Worm (Caenorhabditis elegans) whole organism, late embryonic: ENCODE results near the gene stdh-4.

Source experiments
- C38D4.7 ChIP-seq: fragments of 200-800 bp; sonication (Bioruptor generic); optimal IDR thresholded peaks from 2 replicates; lab custom pipeline; 2018; ENCODE audit warnings: mild to moderate bottlenecking, missing genetic modification characterization, moderate library complexity, missing compliant biosample characterization
- T23F11.4 ChIP-seq: fragments of 200-800 bp; sonication (Bioruptor generic); optimal IDR thresholded peaks from 2 replicates; lab custom pipeline; 2018; ENCODE audit warnings: mild to moderate bottlenecking, missing genetic modification characterization, missing compliant biosample characterization
- ceh-2 ChIP-seq: sonication (generic microtip); optimal IDR thresholded peaks from 2 replicates; lab custom pipeline; 2016; ENCODE audit warnings: missing genotype, missing genetic modification characterization, missing compliant biosample characterization
- fkh-10 ChIP-seq: fragments of 150-350 bp; optimal IDR thresholded peaks from 2 replicates; lab custom pipeline; 2014; ENCODE audit warnings: missing biosample characterization, missing genetic modification reagents, missing genetic modification characterization
- nfya-1 ChIP-seq: sonication (generic microtip); optimal IDR thresholded peaks from 2 replicates; lab custom pipeline; 2017; ENCODE audit warnings: missing genetic modification characterization, mild to moderate bottlenecking, missing compliant biosample characterization, antibody characterized with exemption, moderate library complexity
- nhr-11 ChIP-seq: fragments of 150-350 bp; optimal IDR thresholded peaks from 2 replicates; lab custom pipeline; 2014; ENCODE audit warnings: missing biosample characterization, missing genetic modification characterization
- pha-4 ChIP-seq: fragments of 150-350 bp; optimal IDR thresholded peaks from 2 replicates; lab custom pipeline; 2018; ENCODE audit warnings: missing biosample characterization, missing genetic modification reagents, missing genetic modification characterization
- rnt-1 ChIP-seq: sonication (generic microtip); optimal IDR thresholded peaks from 2 replicates; lab custom pipeline; 2016; ENCODE audit warnings: missing genetic modification characterization, missing compliant biosample characterization

- TF ChIP-seq ceh-2 (tag; lab: Kevin White, UChicago): no peak
- TF ChIP-seq pha-4 (tag; lab: Kevin White, UChicago): no peak
- TF ChIP-seq nfya-1: no peak
- no peak for TF ChIP-seq fkh-10
- TF ChIP-seq T23F11.4: no peak
- TF ChIP-seq rnt-1 (tag; lab: Kevin White, UChicago): no peak
- no peak for TF ChIP-seq nhr-11 (tag; lab: Kevin White, UChicago)
- TF ChIP-seq C38D4.7 (GFP tag; lab: Kevin White, UChicago): no peak
These were observed 19.9 kb upstream of the stdh-4 start, which contains the start of gene otpl-5 for ce11 chrV:8529219-8529618.
